Worm (Caenorhabditis elegans): ENCODE measurements around the gene F42F12.3.

Gene F42F12.3

DNA sequence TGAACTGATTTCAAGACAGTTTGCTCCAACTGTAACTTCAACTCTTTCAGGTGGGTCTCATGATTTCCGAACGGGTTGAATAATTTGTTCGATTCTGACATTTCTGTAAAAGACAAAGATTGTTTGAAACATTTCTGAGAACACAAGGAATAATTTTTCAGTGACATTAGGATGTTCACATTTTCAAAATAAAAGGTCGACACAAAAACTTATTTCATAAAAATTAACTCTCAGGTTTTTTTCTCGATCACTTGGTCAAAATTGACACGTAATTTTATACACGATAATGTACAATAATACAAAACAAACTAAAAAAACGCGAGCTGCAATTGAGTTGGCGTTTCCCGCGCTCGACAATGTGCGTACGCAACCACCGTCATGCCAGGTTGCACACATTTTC lies 20.9 kb downstream of the F42F12.3 start, which contains the start of gene rif-1.2:
TSS of gene rif-1.2 (minus strand) at position 101 of the 400 bp plus-strand sequence.
- TF ChIP-seq hlh-1 (tag; optimal IDR thresholded peaks at IDR 0.05) (no peak), ceh-43 (GFP tag; optimal IDR thresholded peaks at IDR 0.05) (no peak), sem-2 (GFP tag; optimal IDR thresholded peaks at IDR 0.05) (no peak), pha-4 (tag; optimal IDR thresholded peaks at IDR 0.05) (no peak), lin-13 (tag; optimal IDR thresholded peaks at IDR 0.05) (no peak), nhr-237 (tag; optimal IDR thresholded peaks at IDR 0.05) (no peak), bed-3 (GFP tag; optimal IDR thresholded peaks at IDR 0.05) (no peak), elt-3 (tag; optimal IDR thresholded peaks at IDR 0.05) (no peak), lsy-2 (tag; optimal IDR thresholded peaks at IDR 0.05) (no peak), mls-2 (tag; optimal IDR thresholded peaks at IDR 0.05) (no peak), ham-2 (GFP tag; optimal IDR thresholded peaks at IDR 0.05) (no peak), tbx-8 (GFP tag; optimal IDR thresholded peaks at IDR 0.05) (no peak)

DNA sequence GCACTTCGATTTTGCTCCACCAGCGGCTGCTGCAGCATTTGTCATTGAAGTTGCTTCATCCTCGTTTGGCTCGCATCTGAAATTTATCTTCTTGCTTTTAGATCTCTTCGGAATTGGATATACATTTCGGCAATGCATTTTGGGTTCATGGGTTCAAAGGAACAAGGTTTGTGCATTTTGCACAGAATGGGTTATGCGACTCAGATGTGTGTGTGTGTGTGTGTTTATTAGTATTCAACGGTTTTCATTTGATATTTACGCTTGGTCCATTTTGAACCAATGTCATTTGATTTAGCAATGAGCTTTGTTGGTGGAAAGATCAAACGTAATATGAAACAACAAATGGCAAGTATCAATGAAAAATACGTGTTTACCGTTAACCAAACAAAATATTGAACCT lies 25.4 kb downstream of the F42F12.3 start:
- TF ChIP-seq bed-3 (GFP tag; optimal IDR thresholded peaks at IDR 0.05) (no peak), nhr-2 (tag; optimal IDR thresholded peaks at IDR 0.05) (no peak), nhr-237 (tag; optimal IDR thresholded peaks at IDR 0.05) (no peak), drap-1 (GFP tag; optimal IDR thresholded peaks at IDR 0.05) (no peak), ces-1 (GFP tag; optimal IDR thresholded peaks at IDR 0.05) (no peak), lin-32 (GFP tag; optimal IDR thresholded peaks at IDR 0.05) (no peak), ztf-11 (tag; optimal IDR thresholded peaks at IDR 0.05) (no peak), mls-2 (tag; optimal IDR thresholded peaks at IDR 0.05) (no peak), ceh-43 (GFP tag; optimal IDR thresholded peaks at IDR 0.05) (no peak), unc-62 (GFP tag; optimal IDR thresholded peaks at IDR 0.05) (no peak)

ce11 chrX:12378293-12378692 lies 27.9 kb downstream of the F42F12.3 start, which contains the start of gene glb-13:
Gene glb-13, minus strand, starts transcription at chrX:12378393.
- TF ChIP-seq mab-5 (tag; optimal IDR thresholded peaks at IDR 0.05) (no peak), blmp-1 (tag; optimal IDR thresholded peaks at IDR 0.05) (no peak), sem-2 (GFP tag; optimal IDR thresholded peaks at IDR 0.05) (no peak), mls-2 (tag; optimal IDR thresholded peaks at IDR 0.05) (no peak), sptf-1 (tag; optimal IDR thresholded peaks at IDR 0.05) (no peak), lin-13 (tag; optimal IDR thresholded peaks at IDR 0.05) (no peak), nhr-12 (tag; optimal IDR thresholded peaks at IDR 0.05) (no peak), tbx-8 (GFP tag; optimal IDR thresholded peaks at IDR 0.05) (no peak), hlh-1 (tag; optimal IDR thresholded peaks at IDR 0.05) (no peak), ces-1 (GFP tag; optimal IDR thresholded peaks at IDR 0.05) (no peak), unc-39 (tag; optimal IDR thresholded peaks at IDR 0.05) (no peak), flh-1 (GFP tag; optimal IDR thresholded peaks at IDR 0.05) (no peak), nhr-76 (tag; optimal IDR thresholded peaks at IDR 0.05) (no peak), zip-8 (tag; optimal IDR thresholded peaks at IDR 0.05) (no peak), cnd-1 (tag; optimal IDR thresholded peaks at IDR 0.05) (no peak), lin-32 (GFP tag; optimal IDR thresholded peaks at IDR 0.05) (no peak), drap-1 (GFP tag; optimal IDR thresholded peaks at IDR 0.05) (no peak)

ce11 chrX:12391380-12391779 lies 41.0 kb downstream of the F42F12.3 start, which contains the start of gene nekl-3:
Gene nekl-3, minus strand, starts transcription at chrX:12391480.
- TF ChIP-seq nhr-12 (tag; optimal IDR thresholded peaks at IDR 0.05) (no peak), unc-120 (tag; optimal IDR thresholded peaks at IDR 0.05; ENCODE audit: poor library complexity, severe bottlenecking) (no peak), flh-1 (GFP tag; optimal IDR thresholded peaks at IDR 0.05) (no peak), lin-13 (tag; optimal IDR thresholded peaks at IDR 0.05) (no peak), nhr-76 (tag; optimal IDR thresholded peaks at IDR 0.05) (no peak), lsy-2 (tag; optimal IDR thresholded peaks at IDR 0.05) (no peak), ztf-11 (tag; optimal IDR thresholded peaks at IDR 0.05) (no peak), ceh-83 (GFP tag; optimal IDR thresholded peaks at IDR 0.05) (no peak), ham-2 (GFP tag; optimal IDR thresholded peaks at IDR 0.05) (no peak), bed-3 (GFP tag; optimal IDR thresholded peaks at IDR 0.05) (no peak)

ce11 chrX:12393786-12394308 lies 43.5 kb downstream of the F42F12.3 start, which contains the start of gene F17E5.2:
Gene F17E5.2, plus strand, starts transcription at chrX:12394258.
- peak; percentile 69 for TF ChIP-seq nhr-2 (tag; optimal IDR thresholded peaks at IDR 0.05)
- TF ChIP-seq sem-2 (GFP tag; optimal IDR thresholded peaks at IDR 0.05) = no peak
- TF ChIP-seq tbx-8 (GFP tag; optimal IDR thresholded peaks at IDR 0.05) = no peak
- peak; percentile 67 for TF ChIP-seq unc-120 (tag; optimal IDR thresholded peaks at IDR 0.05; ENCODE audit: poor library complexity, severe bottlenecking)
- no peak for TF ChIP-seq snpc-4 (tag; optimal IDR thresholded peaks at IDR 0.05)
- TF ChIP-seq bed-3 (GFP tag; optimal IDR thresholded peaks at IDR 0.05) = no peak
- TF ChIP-seq nhr-76 (tag; optimal IDR thresholded peaks at IDR 0.05) = no peak
- TF ChIP-seq ceh-39 (tag; optimal IDR thresholded peaks at IDR 0.05) = no peak
- no peak for TF ChIP-seq zip-8 (tag; optimal IDR thresholded peaks at IDR 0.05)
- peak; percentile 24 for TF ChIP-seq mab-5 (tag; optimal IDR thresholded peaks at IDR 0.05)
- TF ChIP-seq nhr-12 (tag; optimal IDR thresholded peaks at IDR 0.05) = no peak
- no peak for TF ChIP-seq nhr-28 (tag; optimal IDR thresholded peaks at IDR 0.05)
- peak; percentile 38 for TF ChIP-seq M03D4.4 (tag; optimal IDR thresholded peaks at IDR 0.05)
- TF ChIP-seq nhr-237 (tag; optimal IDR thresholded peaks at IDR 0.05) = peak; percentile 85
- no peak for TF ChIP-seq unc-39 (tag; optimal IDR thresholded peaks at IDR 0.05)
- peak; percentile 66 for TF ChIP-seq mls-2 (tag; optimal IDR thresholded peaks at IDR 0.05)
- peak; percentile 76 for TF ChIP-seq unc-62 (GFP tag; optimal IDR thresholded peaks at IDR 0.05)
- TF ChIP-seq lsy-2 (tag; optimal IDR thresholded peaks at IDR 0.05) = peak; percentile 66
- TF ChIP-seq lin-13 (tag; optimal IDR thresholded peaks at IDR 0.05) = peak; percentile 90
- TF ChIP-seq lin-32 (GFP tag; optimal IDR thresholded peaks at IDR 0.05) = peak; percentile 70
- peak; percentile 47 for TF ChIP-seq cnd-1 (tag; optimal IDR thresholded peaks at IDR 0.05)
- TF ChIP-seq elt-1 (tag; optimal IDR thresholded peaks at IDR 0.05; ENCODE audit: borderline replicate concordance, insufficient read depth) = no peak
- peak; percentile 48 for TF ChIP-seq ces-1 (GFP tag; optimal IDR thresholded peaks at IDR 0.05)
- TF ChIP-seq mep-1 (tag; optimal IDR thresholded peaks at IDR 0.05) = peak; percentile 93
- TF ChIP-seq pha-4 (tag; optimal IDR thresholded peaks at IDR 0.05) = peak; percentile 96
- TF ChIP-seq flh-1 (GFP tag; optimal IDR thresholded peaks at IDR 0.05) = no peak
- TF ChIP-seq ceh-83 (GFP tag; optimal IDR thresholded peaks at IDR 0.05) = no peak
- peak; percentile 47 for TF ChIP-seq ham-2 (GFP tag; optimal IDR thresholded peaks at IDR 0.05)
- peak; percentile 83 for TF ChIP-seq hlh-1 (tag; optimal IDR thresholded peaks at IDR 0.05)
